Worm (Caenorhabditis elegans) whole organism, young adult: ENCODE data around the gene Y47D3A.34.

Experiments
- B0336.3 ChIP-seq: fragments of 200-800 bp; sonication (Bioruptor generic); IDR thresholded peaks from 2 replicates; pipeline ENCODE4 v1.3.6; 2022; ENCODE audit warnings: missing genetic modification characterization, missing compliant biosample characterization
- C17E4.6 ChIP-seq: fragments of 200-800 bp; sonication (Bioruptor generic); IDR thresholded peaks from 2 replicates; pipeline ENCODE4 v1.3.6; 2022; ENCODE audit warnings: missing genetic modification reagents, missing genetic modification characterization, missing compliant biosample characterization
- F10E7.11 ChIP-seq: sonication (generic microtip); optimal IDR thresholded peaks from 2 replicates; lab custom pipeline; 2017; ENCODE audit warnings: mild to moderate bottlenecking, missing genetic modification characterization, moderate library complexity, missing compliant biosample characterization
- F55B11.4 ChIP-seq: sonication (generic microtip); optimal IDR thresholded peaks from 2 replicates; lab custom pipeline; 2016; ENCODE audit warnings: missing compliant biosample characterization, missing genetic modification characterization, borderline replicate concordance; ENCODE audit not compliant: insufficient read depth
- K12H6.12 ChIP-seq: fragments of 200-800 bp; sonication (Bioruptor generic); optimal IDR thresholded peaks from 2 replicates; lab custom pipeline; 2018; ENCODE audit warnings: mild to moderate bottlenecking, missing genetic modification characterization, missing compliant biosample characterization
- Y53G8AR.9 ChIP-seq: fragments of 200-800 bp; sonication (Bioruptor generic); conservative IDR thresholded peaks from 2 replicates; pipeline ENCODE4 v1.3.6; 2022; ENCODE audit warnings: missing genetic modification reagents, missing genetic modification characterization, missing compliant biosample characterization
- Y67H2A.10 ChIP-seq: fragments of 200-800 bp; sonication (Bioruptor generic); conservative IDR thresholded peaks from 2 replicates; pipeline ENCODE4 v1.3.6; 2022; ENCODE audit warnings: missing genetic modification reagents, missing genetic modification characterization, missing compliant biosample characterization
- Y79H2A.3 ChIP-seq: fragments of 200-800 bp; sonication (Bioruptor generic); conservative IDR thresholded peaks from 2 replicates; pipeline ENCODE4 v1.3.6; 2022; ENCODE audit warnings: missing genetic modification reagents, missing genetic modification characterization, missing compliant biosample characterization
- aptf-3 ChIP-seq: fragments of 200-800 bp; sonication (Bioruptor generic); IDR thresholded peaks from 2 replicates; pipeline ENCODE4 v1.3.6; 2022; ENCODE audit warnings: missing genetic modification characterization, missing compliant biosample characterization
- attf-3 ChIP-seq: fragments of 200-800 bp; sonication (Bioruptor generic); conservative IDR thresholded peaks from 2 replicates; pipeline ENCODE4 v1.3.6; 2022; ENCODE audit warnings: missing genetic modification reagents, missing genetic modification characterization, missing compliant biosample characterization
- attf-6 ChIP-seq: fragments of 200-800 bp; sonication (Bioruptor generic); IDR thresholded peaks from 2 replicates; pipeline ENCODE4 v1.3.6; 2022; ENCODE audit warnings: missing genetic modification reagents, missing genetic modification characterization, missing compliant biosample characterization
- bed-1 ChIP-seq: fragments of 200-800 bp; sonication (Bioruptor generic); IDR thresholded peaks from 2 replicates; pipeline ENCODE4 v1.3.6; 2022; ENCODE audit warnings: missing genetic modification reagents, missing genetic modification characterization, missing compliant biosample characterization
- bed-2 ChIP-seq: fragments of 200-800 bp; sonication (Bioruptor generic); IDR thresholded peaks from 2 replicates; pipeline ENCODE4 v1.3.6; 2022; ENCODE audit warnings: missing genetic modification reagents, missing genetic modification characterization, missing compliant biosample characterization
- cebp-2 ChIP-seq: fragments of 200-800 bp; sonication (Bioruptor generic); IDR thresholded peaks from 2 replicates; pipeline ENCODE4 v1.3.6; 2022; ENCODE audit warnings: missing genetic modification characterization, missing compliant biosample characterization
- die-1 ChIP-seq: sonication (generic microtip); optimal IDR thresholded peaks from 2 replicates; lab custom pipeline; 2016; ENCODE audit warnings: missing genotype, mild to moderate bottlenecking, missing genetic modification characterization, missing compliant biosample characterization
- egl-18 ChIP-seq: fragments of 200-800 bp; sonication (Bioruptor generic); IDR thresholded peaks from 2 replicates; pipeline ENCODE4 v1.3.6; 2022; ENCODE audit warnings: missing genetic modification reagents, missing genetic modification characterization, missing compliant biosample characterization
- egl-44 ChIP-seq: fragments of 200-800 bp; sonication (Bioruptor generic); IDR thresholded peaks from 2 replicates; pipeline ENCODE4 v1.3.6; 2022; ENCODE audit warnings: missing genetic modification reagents, missing genetic modification characterization, missing compliant biosample characterization
- let-526 ChIP-seq: fragments of 200-800 bp; sonication (Bioruptor generic); IDR thresholded peaks from 2 replicates; pipeline ENCODE4 v1.3.6; 2022; ENCODE audit warnings: missing genetic modification reagents, missing genetic modification characterization, missing compliant biosample characterization
- let-607 ChIP-seq, 2 experiments: fragments of 200-800 bp in 1 of 2; sonication (Bioruptor generic) in 1 of 2; sonication (generic microtip) in 1 of 2; optimal IDR thresholded peaks; 2 replicates each; lab custom pipeline; 2016 to 2018; ENCODE audit warnings: mild to moderate bottlenecking in 2 of 2, missing compliant biosample characterization in 2 of 2, missing genetic modification characterization in 2 of 2, moderate library complexity in 2 of 2, missing genotype in 1 of 2
- madf-10 ChIP-seq: sonication (generic microtip); optimal IDR thresholded peaks from 2 replicates; lab custom pipeline; 2016; ENCODE audit warnings: mild to moderate bottlenecking, missing genetic modification characterization, missing compliant biosample characterization
- madf-3 ChIP-seq: fragments of 200-800 bp; sonication (Bioruptor generic); IDR thresholded peaks from 2 replicates; pipeline ENCODE4 v1.3.6; 2022; ENCODE audit warnings: missing genetic modification reagents, missing genetic modification characterization, missing compliant biosample characterization
- mel-28 ChIP-seq: sonication (generic microtip); optimal IDR thresholded peaks from 2 replicates; lab custom pipeline; 2016; ENCODE audit warnings: borderline replicate concordance, mild to moderate bottlenecking, missing genetic modification characterization, missing compliant biosample characterization
- nfya-2 ChIP-seq: fragments of 200-800 bp; sonication (Bioruptor generic); IDR thresholded peaks from 2 replicates; pipeline ENCODE4 v1.3.6; 2022; ENCODE audit warnings: missing genetic modification reagents, missing genetic modification characterization, missing compliant biosample characterization
- nhr-120 ChIP-seq: fragments of 200-800 bp; sonication (Bioruptor generic); IDR thresholded peaks from 2 replicates; pipeline ENCODE4 v1.3.6; 2022; ENCODE audit warnings: missing genetic modification characterization, missing compliant biosample characterization
- nhr-80 ChIP-seq: sonication (generic microtip); optimal IDR thresholded peaks from 2 replicates; lab custom pipeline; 2016; ENCODE audit warnings: missing genetic modification characterization, missing compliant biosample characterization
- nhr-90 ChIP-seq: sonication (generic microtip); optimal IDR thresholded peaks from 2 replicates; lab custom pipeline; 2016; ENCODE audit warnings: missing genotype, mild to moderate bottlenecking, missing genetic modification characterization, missing compliant biosample characterization
- pbrm-1 ChIP-seq: fragments of 200-800 bp; sonication (Bioruptor generic); IDR thresholded peaks from 2 replicates; pipeline ENCODE4 v1.3.6; 2022; ENCODE audit warnings: missing genetic modification reagents, missing genetic modification characterization, missing compliant biosample characterization
- repo-1 ChIP-seq: sonication (generic microtip); optimal IDR thresholded peaks from 2 replicates; lab custom pipeline; 2017; ENCODE audit warnings: mild to moderate bottlenecking, missing genetic modification characterization, missing compliant biosample characterization
- sea-2 ChIP-seq: fragments of 200-800 bp; sonication (Bioruptor generic); IDR thresholded peaks from 2 replicates; pipeline ENCODE4 v1.3.6; 2022; ENCODE audit warnings: missing genetic modification characterization, missing compliant biosample characterization
- snpc-1.1 ChIP-seq: sonication (generic microtip); optimal IDR thresholded peaks from 2 replicates; lab custom pipeline; 2017; ENCODE audit warnings: missing genetic modification characterization, mild to moderate bottlenecking, missing compliant biosample characterization, antibody characterized with exemption, moderate library complexity, missing genotype, missing genetic modification reagents; ENCODE audit not compliant: insufficient read depth
- snpc-1.3 ChIP-seq: sonication (generic microtip); optimal IDR thresholded peaks from 2 replicates; lab custom pipeline; 2017; ENCODE audit warnings: missing genetic modification characterization, mild to moderate bottlenecking, missing compliant biosample characterization, antibody characterized with exemption, moderate library complexity, missing genotype, missing genetic modification reagents; ENCODE audit not compliant: insufficient read depth
- tbp1 ChIP-seq: fragments of 200-800 bp; sonication (Bioruptor generic); optimal IDR thresholded peaks from 2 replicates; lab custom pipeline; 2018; ENCODE audit warnings: mild to moderate bottlenecking, missing genetic modification characterization, missing compliant biosample characterization
- ztf-18 ChIP-seq: sonication (generic microtip); optimal IDR thresholded peaks from 2 replicates; lab custom pipeline; 2016; ENCODE audit warnings: missing genotype, mild to moderate bottlenecking, missing genetic modification characterization, missing compliant biosample characterization
- ztf-25 ChIP-seq: fragments of 200-800 bp; sonication (Bioruptor generic); IDR thresholded peaks from 2 replicates; pipeline ENCODE4 v1.3.6; 2022; ENCODE audit warnings: missing genetic modification reagents, missing genetic modification characterization, missing compliant biosample characterization
- ztf-6 ChIP-seq: fragments of 200-800 bp; sonication (Bioruptor generic); IDR thresholded peaks from 2 replicates; pipeline ENCODE4 v1.3.6; 2022; ENCODE audit warnings: missing genetic modification reagents, missing genetic modification characterization, missing compliant biosample characterization

The Y47D3A.34 gene

ce11 chrIII:11231969-11232368, 2.7 kb downstream of the Y47D3A.34 start, which contains the start of gene elo-8:
Gene elo-8 (minus strand): TSS chrIII:11232069.
- no peak for TF ChIP-seq Y79H2A.3
- no peak for TF ChIP-seq pbrm-1 (GFP tag; lab: Robert Waterston, UW)
- no peak for TF ChIP-seq snpc-1.3 (tag; lab: Kevin White, UChicago)

ce11 chrIII:11231408-11231807, 3.3 kb downstream of the Y47D3A.34 start:
- no peak for TF ChIP-seq nfya-2
- no peak for TF ChIP-seq let-607 (tag; optimal IDR thresholded peaks at IDR 0.05; lab: Kevin White, UChicago)
- no peak for TF ChIP-seq B0336.3 (GFP tag; lab: Robert Waterston, UW)
- TF ChIP-seq bed-1 (GFP tag; lab: Robert Waterston, UW): no peak
- no peak for TF ChIP-seq nhr-90 (tag; lab: Kevin White, UChicago)
- TF ChIP-seq Y53G8AR.9 (GFP tag; lab: Robert Waterston, UW): no peak
- no peak for TF ChIP-seq snpc-1.1 (tag; lab: Kevin White, UChicago)
- no peak for TF ChIP-seq aptf-3
- no peak for TF ChIP-seq nhr-120 (GFP tag; lab: Robert Waterston, UW)
- no peak for TF ChIP-seq F55B11.4 (tag; lab: Kevin White, UChicago)
- no peak for TF ChIP-seq repo-1 (tag; lab: Kevin White, UChicago)
- no peak for TF ChIP-seq cebp-2 (GFP tag; lab: Robert Waterston, UW)

- TF ChIP-seq bed-2: no peak
- TF ChIP-seq C17E4.6 (GFP tag; lab: Robert Waterston, UW): no peak
- TF ChIP-seq die-1 (tag; lab: Kevin White, UChicago): no peak
- TF ChIP-seq let-526 (GFP tag; lab: Robert Waterston, UW): no peak
- TF ChIP-seq pbrm-1 (GFP tag; lab: Robert Waterston, UW): no peak
- no peak for TF ChIP-seq egl-44
- no peak for TF ChIP-seq ztf-6 (GFP tag; lab: Robert Waterston, UW)
- no peak for TF ChIP-seq K12H6.12 (tag; lab: Kevin White, UChicago)
- TF ChIP-seq Y67H2A.10 (GFP tag; lab: Robert Waterston, UW): no peak
Observed at ce11 chrIII:11230581-11230980, 4.1 kb downstream of the Y47D3A.34 start.

- TF ChIP-seq F10E7.11 (tag; lab: Kevin White, UChicago): no peak
- TF ChIP-seq bed-1 (GFP tag; lab: Robert Waterston, UW): no peak
- TF ChIP-seq nfya-2: no peak
- no peak for TF ChIP-seq egl-44
- TF ChIP-seq attf-3: no peak
- TF ChIP-seq madf-3: no peak
- TF ChIP-seq snpc-1.1 (tag; lab: Kevin White, UChicago): no peak
- TF ChIP-seq tbp1 (GFP tag; lab: Kevin White, UChicago): no peak
- TF ChIP-seq ztf-18 (tag; lab: Kevin White, UChicago): no peak
- no peak for TF ChIP-seq mel-28
- TF ChIP-seq nhr-80 (tag; lab: Kevin White, UChicago): no peak
- TF ChIP-seq sea-2 (GFP tag; lab: Robert Waterston, UW): no peak
- TF ChIP-seq madf-10 (tag; lab: Kevin White, UChicago): no peak
- no peak for TF ChIP-seq attf-6
- no peak for TF ChIP-seq ztf-25 (GFP tag; lab: Robert Waterston, UW)
- no peak for TF ChIP-seq egl-18 (GFP tag; lab: Robert Waterston, UW)
Observed at ce11 chrIII:11227025-11227424, 7.6 kb downstream of the Y47D3A.34 start, which contains the start of gene tbx-37. Gene tbx-37 (minus strand): TSS chrIII:11227125.
